Worm (Caenorhabditis elegans): ENCODE measurements around the gene unc-58.

unc-58 gene

DNA sequence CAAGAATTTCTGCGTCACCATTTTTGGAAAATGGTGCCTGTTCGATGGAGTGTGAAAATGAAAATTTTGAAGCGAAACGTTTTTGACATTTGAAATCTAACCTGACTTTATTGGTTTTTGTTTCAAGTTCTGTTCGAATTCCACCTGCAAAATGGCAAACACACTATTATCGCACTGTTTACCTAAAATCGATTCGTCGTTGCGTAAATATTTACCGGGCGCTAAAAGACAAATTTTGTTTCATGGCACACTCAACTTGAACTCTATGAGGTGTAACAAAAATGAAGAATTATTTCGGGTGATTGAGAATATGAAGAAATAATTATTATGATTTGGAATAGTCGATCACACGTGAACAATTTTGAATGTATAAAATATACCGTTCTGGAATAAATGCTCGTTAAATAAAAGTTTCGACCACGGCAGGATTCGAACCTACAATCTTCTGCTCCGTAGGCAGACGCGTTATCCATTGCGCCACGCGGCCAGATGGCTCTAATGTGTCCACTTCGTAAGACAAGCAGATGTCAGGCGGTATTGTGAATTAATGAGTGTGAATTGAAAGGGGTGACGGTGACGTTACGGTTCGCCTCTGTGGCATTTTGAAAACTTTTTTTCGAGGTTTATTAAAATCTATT lies 15.4 kb upstream of the unc-58 start (continued):
- no peak for TF ChIP-seq xbp-1 (tag; optimal IDR thresholded peaks at IDR 0.05)
- no peak for TF ChIP-seq unc-86 (tag; optimal IDR thresholded peaks at IDR 0.05)
- TF ChIP-seq nhr-47 (tag; optimal IDR thresholded peaks at IDR 0.05): no peak
- no peak for TF ChIP-seq C04F5.9 (tag; optimal IDR thresholded peaks at IDR 0.05)
- TF ChIP-seq snu-23 (GFP tag; optimal IDR thresholded peaks at IDR 0.05): peak; percentile 16
- TF ChIP-seq ztf-11 (tag; optimal IDR thresholded peaks at IDR 0.05): peak in 1 of 2 experiments; percentile 22
- TF ChIP-seq sox-4 (tag; optimal IDR thresholded peaks at IDR 0.05): no peak
- TF ChIP-seq nhr-90 (tag; optimal IDR thresholded peaks at IDR 0.05; ENCODE audit: poor library complexity): no peak
- no peak for TF ChIP-seq ceh-8 (GFP tag; optimal IDR thresholded peaks at IDR 0.05)
- TF ChIP-seq nhr-77 (tag; optimal IDR thresholded peaks at IDR 0.05): no peak
- no peak for TF ChIP-seq efl-3 (GFP tag; optimal IDR thresholded peaks at IDR 0.05)
- no peak for TF ChIP-seq elt-3 (tag; optimal IDR thresholded peaks at IDR 0.05)
- no peak for TF ChIP-seq fkh-8 (tag; optimal IDR thresholded peaks at IDR 0.05)
- TF ChIP-seq sptf-1 (tag; optimal IDR thresholded peaks at IDR 0.05): no peak
- no peak for TF ChIP-seq nhr-11 (tag; optimal IDR thresholded peaks at IDR 0.05)
- TF ChIP-seq tlp-1 (tag; optimal IDR thresholded peaks at IDR 0.05): no peak
- no peak for TF ChIP-seq hlh-17 (GFP tag; optimal IDR thresholded peaks at IDR 0.05; ENCODE audit: borderline replicate concordance)
- no peak for TF ChIP-seq ets-5 (GFP tag; IDR thresholded peaks at IDR 0.05)
- TF ChIP-seq lsy-2 (tag; optimal IDR thresholded peaks at IDR 0.05): no peak
- TF ChIP-seq pag-3 (tag; optimal IDR thresholded peaks at IDR 0.05; ENCODE audit: borderline replicate concordance, insufficient read depth): no peak
- TF ChIP-seq lin-39 (tag; optimal IDR thresholded peaks at IDR 0.05): no peak
- no peak for TF ChIP-seq nhr-84 (tag; optimal IDR thresholded peaks at IDR 0.05)
- no peak for TF ChIP-seq egl-13 (tag; optimal IDR thresholded peaks at IDR 0.05)
- no peak for TF ChIP-seq nhr-28 (tag; optimal IDR thresholded peaks at IDR 0.05)
- TF ChIP-seq efl-1 (optimal IDR thresholded peaks at IDR 0.05): no peak
- no peak for TF ChIP-seq efl-1 (GFP tag; optimal IDR thresholded peaks at IDR 0.05 in 1 of 2)
- no peak for TF ChIP-seq mef-2 (tag; optimal IDR thresholded peaks at IDR 0.05)
- peak; percentile 7 for TF ChIP-seq rnt-1 (tag; optimal IDR thresholded peaks at IDR 0.05)
- no peak for TF ChIP-seq snpc-4 (tag; optimal IDR thresholded peaks at IDR 0.05)
- TF ChIP-seq unc-62 (GFP tag; optimal IDR thresholded peaks at IDR 0.05): no peak
- no peak for TF ChIP-seq blmp-1 (tag; optimal IDR thresholded peaks at IDR 0.05)
- TF ChIP-seq grh-1 (GFP tag; IDR thresholded peaks at IDR 0.05): no peak
- no peak for TF ChIP-seq mab-9 (GFP tag; IDR thresholded peaks at IDR 0.05)
- TF ChIP-seq mep-1 (tag; optimal IDR thresholded peaks at IDR 0.05): peak; percentile 1
- no peak for TF ChIP-seq ama-1 (optimal IDR thresholded peaks at IDR 0.05)
- TF ChIP-seq nhr-12 (tag; optimal IDR thresholded peaks at IDR 0.05): no peak
- TF ChIP-seq tbx-2 (tag; optimal IDR thresholded peaks at IDR 0.05): no peak
- no peak for TF ChIP-seq ces-1 (GFP tag; optimal IDR thresholded peaks at IDR 0.05)
- no peak for TF ChIP-seq ceh-82 (tag; optimal IDR thresholded peaks at IDR 0.05)
- TF ChIP-seq dsc-1 (tag; optimal IDR thresholded peaks at IDR 0.05): no peak
- no peak for TF ChIP-seq hlh-4 (tag; optimal IDR thresholded peaks at IDR 0.05)
- no peak for TF ChIP-seq vab-15 (tag; optimal IDR thresholded peaks at IDR 0.05)
- no peak for TF ChIP-seq unc-30 (tag; optimal IDR thresholded peaks at IDR 0.05)
- no peak for TF ChIP-seq lin-13 (GFP tag; optimal IDR thresholded peaks at IDR 0.05)
- peak; percentile 9 for TF ChIP-seq elt-2 (tag; optimal IDR thresholded peaks at IDR 0.05)
- no peak for TF ChIP-seq hpl-2 (GFP tag; optimal IDR thresholded peaks at IDR 0.05)

All from whole organism, L1 larva.